Worm (Caenorhabditis elegans): ENCODE results near the gene C24A8.6.

ce11 chrX:4363200-4363599, 31.0 kb upstream of the C24A8.6 start, which contains the start of gene F14H12.17:
- TF ChIP-seq nhr-77 (tag; optimal IDR thresholded peaks at IDR 0.05), result no peak
- no peak for TF ChIP-seq unc-62 (GFP tag; optimal IDR thresholded peaks at IDR 0.05)
- TF ChIP-seq mdl-1 (tag; optimal IDR thresholded peaks at IDR 0.05), result no peak
- TF ChIP-seq nfya-1 (tag; optimal IDR thresholded peaks at IDR 0.05; ENCODE audit: insufficient read depth), result no peak
